Fruit fly (Drosophila melanogaster) whole organism, prepupa: ENCODE data around the gene CG9777.

ENCODE experiments used
- CG10631 ChIP-seq: fragments of 200-800 bp; sonication (Bioruptor generic); optimal IDR thresholded peaks from 2 replicates; lab custom pipeline; 2016; ENCODE audit warnings: missing biosample characterization, missing genetic modification characterization
- CG11762 ChIP-seq: fragments of 200-800 bp; sonication (Bioruptor generic); optimal IDR thresholded peaks from 3 replicates; lab custom pipeline; 2016; ENCODE audit warnings: missing biosample characterization, missing genetic modification characterization; ENCODE audit not compliant: insufficient read depth
- CG11902 ChIP-seq: fragments of 200-800 bp; sonication (Bioruptor generic); optimal IDR thresholded peaks from 3 replicates; lab custom pipeline; 2016; ENCODE audit warnings: missing biosample characterization, missing genetic modification characterization
- CG1621 ChIP-seq: fragments of 200-800 bp; sonication (Bioruptor generic); optimal IDR thresholded peaks from 3 replicates; lab custom pipeline; 2018; ENCODE audit warnings: missing biosample characterization, mild to moderate bottlenecking, missing genetic modification characterization
- CG16779 ChIP-seq: fragments of 200-800 bp; sonication (Bioruptor generic); optimal IDR thresholded peaks from 3 replicates; lab custom pipeline; 2017; ENCODE audit warnings: missing biosample characterization, mild to moderate bottlenecking, missing genetic modification characterization
- CG32006 ChIP-seq: fragments of 200-800 bp; sonication (Bioruptor generic); optimal IDR thresholded peaks from 3 replicates; lab custom pipeline; 2017; ENCODE audit warnings: missing biosample characterization, mild to moderate bottlenecking, missing genetic modification characterization
- CG34406 ChIP-seq: fragments of 200-800 bp; sonication (Bioruptor generic); optimal IDR thresholded peaks from 3 replicates; lab custom pipeline; 2016; ENCODE audit warnings: missing biosample characterization, missing genetic modification characterization
- CG4318 ChIP-seq: fragments of 200-800 bp; sonication (Bioruptor generic); optimal IDR thresholded peaks from 3 replicates; lab custom pipeline; 2017; ENCODE audit warnings: missing biosample characterization, mild to moderate bottlenecking, missing genetic modification characterization
- CG6792 ChIP-seq: fragments of 200-800 bp; sonication (Bioruptor generic); optimal IDR thresholded peaks from 3 replicates; lab custom pipeline; 2016; ENCODE audit warnings: missing biosample characterization, missing genetic modification characterization
- CG7368 ChIP-seq: fragments of 200-800 bp; sonication (Bioruptor generic); optimal IDR thresholded peaks from 3 replicates; lab custom pipeline; 2016; ENCODE audit warnings: missing biosample characterization, missing genetic modification characterization
- CG8119 ChIP-seq: fragments of 200-800 bp; sonication (Bioruptor generic); IDR thresholded peaks from 3 replicates; pipeline ENCODE4 v1.3.6; 2022; ENCODE audit warnings: missing biosample characterization, missing genetic modification characterization
- CG8632 ChIP-seq: fragments of 200-800 bp; sonication (Bioruptor generic); optimal IDR thresholded peaks from 3 replicates; lab custom pipeline; 2016; ENCODE audit warnings: missing biosample characterization, missing genetic modification characterization
- CG9139 ChIP-seq: fragments of 200-800 bp; sonication (Bioruptor generic); optimal IDR thresholded peaks from 3 replicates; lab custom pipeline; 2017; ENCODE audit warnings: missing biosample characterization, mild to moderate bottlenecking, missing genetic modification characterization
- Eip75B ChIP-seq: fragments of 200-800 bp; sonication (Bioruptor generic); optimal IDR thresholded peaks from 3 replicates; lab custom pipeline; 2016; ENCODE audit warnings: missing biosample characterization, missing genetic modification characterization
- Eip93F ChIP-seq: fragments of 200-800 bp; sonication (Bioruptor generic); optimal IDR thresholded peaks from 2 replicates; lab custom pipeline; 2016; ENCODE audit warnings: missing biosample characterization, mild to moderate bottlenecking, missing genetic modification characterization
- Ets21C ChIP-seq: fragments of 200-800 bp; sonication (Bioruptor generic); optimal IDR thresholded peaks from 3 replicates; lab custom pipeline; 2016; ENCODE audit warnings: missing biosample characterization, missing genetic modification characterization
- Hr38 ChIP-seq: sonication (Bioruptor generic); optimal IDR thresholded peaks from 2 replicates; lab custom pipeline; 2016; ENCODE audit warnings: missing biosample characterization, missing genetic modification characterization
- Hr39 ChIP-seq: fragments of 200-800 bp; sonication (Bioruptor generic); optimal IDR thresholded peaks from 2 replicates; lab custom pipeline; 2016; ENCODE audit warnings: missing biosample characterization, missing genetic modification characterization
- Lpt ChIP-seq: fragments of 200-800 bp; sonication (Bioruptor generic); optimal IDR thresholded peaks from 3 replicates; lab custom pipeline; 2016; ENCODE audit warnings: missing biosample characterization, missing genetic modification characterization
- Met ChIP-seq: fragments of 200-800 bp; sonication (Bioruptor generic); optimal IDR thresholded peaks from 3 replicates; lab custom pipeline; 2016; ENCODE audit warnings: missing biosample characterization, missing genetic modification characterization
- Smox ChIP-seq: fragments of 200-800 bp; sonication (Bioruptor generic); optimal IDR thresholded peaks from 3 replicates; lab custom pipeline; 2016; ENCODE audit warnings: missing biosample characterization, missing genetic modification characterization
- Sox102F ChIP-seq: fragments of 200-800 bp; sonication (Bioruptor generic); optimal IDR thresholded peaks from 2 replicates; lab custom pipeline; 2016; ENCODE audit warnings: missing biosample characterization, mild to moderate bottlenecking, missing genetic modification characterization
- Sox15 ChIP-seq: fragments of 200-800 bp; sonication (Bioruptor generic); optimal IDR thresholded peaks from 3 replicates; lab custom pipeline; 2016; ENCODE audit warnings: missing biosample characterization, missing genetic modification characterization
- acj6 ChIP-seq: fragments of 200-800 bp; sonication (Bioruptor generic); optimal IDR thresholded peaks from 3 replicates; lab custom pipeline; 2016; ENCODE audit warnings: missing biosample characterization, missing genetic modification characterization
- dac ChIP-seq: fragments of 200-800 bp; sonication (Bioruptor generic); optimal IDR thresholded peaks from 2 replicates; lab custom pipeline; 2017; ENCODE audit warnings: missing biosample characterization, mild to moderate bottlenecking, missing genetic modification characterization
- dsx ChIP-seq: fragments of 200-800 bp; optimal IDR thresholded peaks from 3 replicates; lab custom pipeline; 2019; ENCODE audit warnings: missing biosample characterization, mild to moderate bottlenecking, missing genetic modification characterization, moderate library complexity; ENCODE audit not compliant: poor library complexity, severe bottlenecking
- eg ChIP-seq: fragments of 200-800 bp; sonication (Bioruptor generic); IDR thresholded peaks from 3 replicates; pipeline ENCODE4 v1.3.6; 2022; ENCODE audit warnings: missing biosample characterization, missing genetic modification characterization
- esn ChIP-seq: fragments of 200-800 bp; sonication (Bioruptor generic); optimal IDR thresholded peaks from 2 replicates; lab custom pipeline; 2016; ENCODE audit warnings: missing biosample characterization, mild to moderate bottlenecking, missing genetic modification characterization, moderate library complexity
- fd59A ChIP-seq: fragments of 200-800 bp; sonication (Bioruptor generic); optimal IDR thresholded peaks from 2 replicates; lab custom pipeline; 2017; ENCODE audit warnings: missing biosample characterization, mild to moderate bottlenecking, missing genetic modification characterization, missing genetic modification reagents
- fd85E ChIP-seq: fragments of 200-800 bp; sonication (Bioruptor generic); optimal IDR thresholded peaks from 3 replicates; lab custom pipeline; 2016; ENCODE audit warnings: missing biosample characterization, missing genetic modification characterization
- fkh ChIP-seq: fragments of 200-800 bp; sonication (Bioruptor generic); optimal IDR thresholded peaks from 3 replicates; lab custom pipeline; 2017; ENCODE audit warnings: missing biosample characterization, mild to moderate bottlenecking, missing genetic modification characterization, moderate library complexity
- lz ChIP-seq: fragments of 200-800 bp; sonication (Bioruptor generic); optimal IDR thresholded peaks from 3 replicates; lab custom pipeline; 2016; ENCODE audit warnings: missing biosample characterization, missing genetic modification characterization
- net ChIP-seq: fragments of 200-800 bp; sonication (Bioruptor generic); optimal IDR thresholded peaks from 3 replicates; lab custom pipeline; 2016; ENCODE audit warnings: missing biosample characterization, missing genetic modification characterization
- pdm3 ChIP-seq: fragments of 200-800 bp; sonication (Bioruptor generic); optimal IDR thresholded peaks from 3 replicates; lab custom pipeline; 2016; ENCODE audit warnings: missing biosample characterization, missing genetic modification characterization
- topi ChIP-seq: fragments of 200-800 bp; sonication (Bioruptor generic); optimal IDR thresholded peaks from 3 replicates; lab custom pipeline; 2016; ENCODE audit warnings: missing biosample characterization, missing genetic modification characterization

CG9777 gene

DNA sequence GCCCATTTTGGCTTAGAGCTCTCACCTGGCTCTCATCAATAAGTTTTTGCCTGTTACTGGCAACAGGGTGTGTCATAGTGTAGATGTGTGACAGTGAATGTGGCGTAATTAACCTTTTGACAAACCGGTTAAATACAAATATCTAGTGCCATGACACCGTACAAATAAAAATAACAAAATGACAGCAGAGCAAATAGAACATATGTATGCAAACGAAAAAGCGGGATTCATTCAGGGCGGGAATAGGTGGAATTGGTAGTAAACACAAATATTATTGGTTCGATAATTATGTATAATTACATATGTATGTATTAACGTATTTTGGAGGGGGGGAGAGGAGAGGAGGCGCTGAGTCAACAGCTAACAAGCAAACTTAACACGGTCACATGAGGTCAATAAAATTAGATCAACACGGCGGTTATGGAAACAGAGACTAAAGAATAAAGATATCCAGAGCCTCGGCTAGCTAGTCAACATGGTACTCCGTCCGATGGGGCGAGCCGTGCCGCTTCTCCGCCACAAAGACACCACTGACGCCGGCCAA lies 35.7 kb downstream of the CG9777 start:
- no peak for TF ChIP-seq eg (GFP tag; lab: Robert Waterston, UW)
- TF ChIP-seq topi (GFP tag; lab: Kevin White, UChicago) = no peak
- no peak for TF ChIP-seq Ets21C (GFP tag; lab: Kevin White, UChicago)
- no peak for TF ChIP-seq dac (GFP tag; lab: Kevin White, UChicago)
- peak; percentile 92 for TF ChIP-seq fkh (GFP tag; lab: Kevin White, UChicago)
- no peak for TF ChIP-seq acj6 (GFP tag; lab: Kevin White, UChicago)

DNA sequence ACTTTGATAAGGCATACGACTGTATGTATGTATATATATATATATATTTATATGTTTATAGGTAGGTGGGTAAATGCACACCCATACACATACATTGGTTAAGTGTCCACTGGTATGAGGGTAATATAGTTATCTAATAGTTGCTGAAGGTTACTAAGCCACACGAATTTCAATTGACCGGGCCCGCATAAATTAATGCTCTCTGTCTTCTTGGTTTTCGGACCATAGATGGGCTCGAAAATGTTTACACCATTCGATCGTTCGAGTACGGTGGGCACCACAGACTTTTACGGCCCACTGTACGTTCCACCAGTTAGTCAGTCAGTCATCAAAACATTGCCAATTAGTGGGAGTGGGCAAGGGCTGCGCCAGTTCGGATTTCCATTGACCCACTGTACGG lies 36.6 kb downstream of the CG9777 start:
- TF ChIP-seq Lpt (GFP tag; lab: Kevin White, UChicago) (no peak), fd59A (GFP tag; lab: Kevin White, UChicago) (no peak), Eip75B (GFP tag; lab: Kevin White, UChicago) (no peak), CG8632 (GFP tag; lab: Kevin White, UChicago) (no peak), CG11762 (GFP tag; lab: Kevin White, UChicago) (no peak), pdm3 (GFP tag; lab: Kevin White, UChicago) (no peak), lz (GFP tag; lab: Kevin White, UChicago) (no peak), Sox102F (no peak), CG9139 (GFP tag; lab: Kevin White, UChicago) (no peak), dac (GFP tag; lab: Kevin White, UChicago) (no peak), CG34406 (no peak), topi (GFP tag; lab: Kevin White, UChicago) (no peak), Sox15 (GFP tag; lab: Kevin White, UChicago) (no peak), CG8119 (GFP tag; lab: Robert Waterston, UW) (no peak)
- TF ChIP-seq, all 60 proteins: peak for 0

- TF ChIP-seq CG6792 (GFP tag; lab: Kevin White, UChicago) (no peak), Eip93F (GFP tag; lab: Kevin White, UChicago) (peak; percentile 33), fkh (GFP tag; lab: Kevin White, UChicago) (peak; percentile 58), esn (GFP tag; lab: Kevin White, UChicago) (peak; percentile 7)
Measured at dm6 chrX:16593418-16593817, 38.6 kb downstream of the CG9777 start, which contains the start of the genes SMC3 and Ubc7. SMC3 (minus strand) TSS chrX:16593439. Ubc7 (plus strand) TSS chrX:16593677.

DNA sequence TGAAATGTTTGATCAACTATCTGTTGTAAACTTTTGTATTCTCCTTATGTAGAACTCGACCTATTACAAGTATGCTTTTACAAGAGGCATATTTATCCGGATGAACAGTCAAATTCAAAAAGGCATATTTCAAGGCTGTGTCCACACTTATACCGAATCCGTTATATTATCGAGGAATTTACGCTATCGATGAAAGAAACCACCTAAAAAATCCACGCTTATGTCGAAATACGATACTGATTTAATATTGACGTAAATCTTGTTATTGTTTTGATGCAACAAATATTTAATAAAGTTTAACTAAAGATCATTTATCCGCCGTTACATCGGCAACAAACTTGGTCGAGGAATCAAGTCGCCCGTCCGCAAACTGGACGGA lies 44.4 kb downstream of the CG9777 start, which contains the start of gene CG13014:
Gene CG13014 (plus strand): TSS at position 206 of the 379 bp plus-strand sequence.
- TF ChIP-seq Sox15 (GFP tag; lab: Kevin White, UChicago) = no peak
- TF ChIP-seq Hr39 (GFP tag; lab: Kevin White, UChicago) = no peak
- no peak for TF ChIP-seq net (GFP tag; lab: Kevin White, UChicago)
- no peak for TF ChIP-seq CG4318 (GFP tag; lab: Kevin White, UChicago)
- no peak for TF ChIP-seq pdm3 (GFP tag; lab: Kevin White, UChicago)
- TF ChIP-seq fd85E (GFP tag; lab: Kevin White, UChicago) = no peak
- TF ChIP-seq Smox (GFP tag; lab: Kevin White, UChicago) = no peak
- no peak for TF ChIP-seq CG7368 (GFP tag; lab: Kevin White, UChicago)
- TF ChIP-seq Sox102F = no peak
- TF ChIP-seq CG16779 (tag; lab: Kevin White, UChicago) = no peak
- TF ChIP-seq Hr38 (GFP tag; lab: Kevin White, UChicago) = no peak
- TF ChIP-seq dsx (GFP tag; lab: Kevin White, UChicago) = no peak
- TF ChIP-seq Eip75B (GFP tag; lab: Kevin White, UChicago) = no peak
- no peak for TF ChIP-seq Met
- TF ChIP-seq CG11902 = no peak
- TF ChIP-seq CG11762 (GFP tag; lab: Kevin White, UChicago) = no peak
- TF ChIP-seq CG10631 = no peak
- no peak for TF ChIP-seq CG34406
- TF ChIP-seq CG1621 (tag; lab: Kevin White, UChicago) = no peak
- no peak for TF ChIP-seq CG32006
